Fruit fly (Drosophila melanogaster): Measurements from ENCODE around the gene msl-2.

The msl-2 gene

DNA sequence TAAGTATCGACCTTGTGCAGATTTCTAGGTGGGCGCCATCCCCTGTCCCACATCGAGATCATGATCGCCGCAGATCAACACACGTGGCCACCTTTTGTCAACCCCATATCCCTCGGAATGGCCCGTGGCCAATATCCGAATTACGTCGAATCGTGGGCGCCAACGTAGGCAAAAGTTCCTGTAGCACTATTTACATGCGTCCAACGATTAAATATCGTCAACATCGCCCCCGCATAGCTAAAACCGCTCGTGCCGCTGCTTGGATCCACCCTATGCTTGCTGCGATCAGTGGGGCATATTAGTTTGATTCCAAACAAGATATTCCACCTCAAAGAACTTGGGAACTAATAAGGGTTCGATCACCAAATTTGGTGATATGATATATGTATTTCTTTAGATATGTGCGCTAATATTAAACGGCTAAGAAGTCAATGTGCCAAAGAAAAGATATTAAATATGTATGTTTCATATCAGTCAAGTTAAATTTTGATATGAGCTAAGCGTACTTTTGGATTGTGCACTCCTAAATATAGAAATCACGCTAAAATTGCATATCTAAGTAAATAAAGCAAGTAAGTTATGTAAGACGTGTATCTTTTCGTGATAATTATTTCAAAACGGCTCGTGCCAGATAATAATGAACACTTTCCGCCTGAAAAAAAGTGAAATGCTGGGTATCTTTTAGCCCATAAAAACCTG, 11.3 kb upstream of the msl-2 start (continued):
- TF ChIP-seq Optix (GFP tag; IDR thresholded peaks at IDR 0.05), result no peak
- no peak for TF ChIP-seq pfk (GFP tag; optimal IDR thresholded peaks at IDR 0.05)
- TF ChIP-seq MTF-1 (GFP tag; optimal IDR thresholded peaks at IDR 0.05; ENCODE audit: borderline replicate concordance), result no peak
- peak; percentile 4 for TF ChIP-seq caup (GFP tag; optimal IDR thresholded peaks at IDR 0.05; ENCODE audit: severe bottlenecking)
- TF ChIP-seq Eip74EF (GFP tag; optimal IDR thresholded peaks at IDR 0.05), result no peak
- TF ChIP-seq CG1603 (tag; optimal IDR thresholded peaks at IDR 0.05), result peak; percentile 18
- TF ChIP-seq fu2 (GFP tag; optimal IDR thresholded peaks at IDR 0.05), result no peak
- no peak for TF ChIP-seq Sin3A (optimal IDR thresholded peaks at IDR 0.05)
- TF ChIP-seq wor (GFP tag; IDR thresholded peaks at IDR 0.05), result no peak
- no peak for TF ChIP-seq mirr (GFP tag; optimal IDR thresholded peaks at IDR 0.05)
- TF ChIP-seq Oaz (GFP tag; IDR thresholded peaks at IDR 0.05), result no peak
- TF ChIP-seq bigmax (GFP tag; optimal IDR thresholded peaks at IDR 0.05), result no peak
- no peak for TF ChIP-seq pita (GFP tag; optimal IDR thresholded peaks at IDR 0.05)
- TF ChIP-seq CG3065 (GFP tag; optimal IDR thresholded peaks at IDR 0.05), result no peak
- no peak for TF ChIP-seq fd64A (GFP tag; optimal IDR thresholded peaks at IDR 0.05)
- no peak for TF ChIP-seq H15 (GFP tag; IDR thresholded peaks at IDR 0.05)
- no peak for TF ChIP-seq CG8359 (GFP tag; optimal IDR thresholded peaks at IDR 0.05; ENCODE audit: borderline replicate concordance)
- no peak for TF ChIP-seq CG10462 (GFP tag; optimal IDR thresholded peaks at IDR 0.05)
- no peak for TF ChIP-seq MESR4 (GFP tag; optimal IDR thresholded peaks at IDR 0.05)
- TF ChIP-seq hth (optimal IDR thresholded peaks at IDR 0.05), result no peak
- 0 out of 2 replicates have a peak, but pooled peaks have one; percentile 20 for TF ChIP-seq Xrp1 (GFP tag; IDR thresholded peaks at IDR 0.05)
- TF ChIP-seq sob (GFP tag; IDR thresholded peaks at IDR 0.05), result 0 out of 2 replicates have a peak, but pooled peaks have one; percentile 15
- TF ChIP-seq CG16863 (GFP tag; optimal IDR thresholded peaks at IDR 0.05), result peak; percentile 4
- no peak for TF ChIP-seq Asciz (GFP tag; optimal IDR thresholded peaks at IDR 0.05)
- TF ChIP-seq Tbp (GFP tag; optimal IDR thresholded peaks at IDR 0.05), result no peak
- TF ChIP-seq Ssrp (tag; optimal IDR thresholded peaks at IDR 0.05), result peak; percentile 33
- peak; percentile 68 for TF ChIP-seq CG18619 (GFP tag; optimal IDR thresholded peaks at IDR 0.05)
- TF ChIP-seq Adf1 (GFP tag; IDR thresholded peaks at IDR 0.05), result no peak
- TF ChIP-seq cato (GFP tag; optimal IDR thresholded peaks at IDR 0.05; ENCODE audit: borderline replicate concordance), result no peak
- no peak for TF ChIP-seq CG1647 (GFP tag; optimal IDR thresholded peaks at IDR 0.05)
- TF ChIP-seq abd-A (tag; optimal IDR thresholded peaks at IDR 0.05), result no peak
- TF ChIP-seq CG8290 (GFP tag; optimal IDR thresholded peaks at IDR 0.05), result no peak
- TF ChIP-seq CG8290 (tag; optimal IDR thresholded peaks at IDR 0.05), result peak in 1 of 2 experiments; percentile 68
- no peak for TF ChIP-seq CG15073 (GFP tag; optimal IDR thresholded peaks at IDR 0.05)
- TF ChIP-seq CG11398 (GFP tag; optimal IDR thresholded peaks at IDR 0.05), result no peak
- TF ChIP-seq Drgx (GFP tag; IDR thresholded peaks at IDR 0.05), result peak; percentile 28; the same call in 1 of the 2 replicates
- TF ChIP-seq ash1 (GFP tag; optimal IDR thresholded peaks at IDR 0.05), result no peak
- TF ChIP-seq odd (GFP tag; optimal IDR thresholded peaks at IDR 0.05), result no peak
- TF ChIP-seq CG14050 (GFP tag; IDR thresholded peaks at IDR 0.05), result no peak
- TF ChIP-seq zfh1 (GFP tag; IDR thresholded peaks at IDR 0.05), result no peak
- TF ChIP-seq vnd (GFP tag; IDR thresholded peaks at IDR 0.05; ENCODE audit: partially characterized antibody), result no peak
- no peak for TF ChIP-seq wek (GFP tag; optimal IDR thresholded peaks at IDR 0.05)
- TF ChIP-seq ato (GFP tag; IDR thresholded peaks at IDR 0.05; ENCODE audit: partially characterized antibody), result no peak
- TF ChIP-seq peb (GFP tag; IDR thresholded peaks at IDR 0.05), result no peak
- TF ChIP-seq ranshi (GFP tag; IDR thresholded peaks at IDR 0.05), result peak; percentile 49
- TF ChIP-seq CG4360 (GFP tag; IDR thresholded peaks at IDR 0.05), result no peak
- TF ChIP-seq CG7963 (GFP tag; IDR thresholded peaks at IDR 0.05; ENCODE audit: partially characterized antibody), result no peak
- TF ChIP-seq p53 (GFP tag; optimal IDR thresholded peaks at IDR 0.05), result no peak
- TF ChIP-seq CG7745 (tag; optimal IDR thresholded peaks at IDR 0.05), result no peak
- peak; percentile 13 to 28 for TF ChIP-seq bsh (GFP tag; optimal IDR thresholded peaks at IDR 0.05)
